Fruit fly (Drosophila melanogaster) whole organism, embryonic: ENCODE results near the gene CG32023.

Experiments used
- Antp ChIP-seq: fragments of 200-800 bp; sonication (Bioruptor generic); optimal IDR thresholded peaks from 3 replicates; lab custom pipeline; 2016; ENCODE audit warnings: missing biosample characterization, missing genetic modification characterization
- Atf-2 ChIP-seq: fragments of 200-800 bp; sonication (Bioruptor generic); optimal IDR thresholded peaks from 2 replicates; lab custom pipeline; 2016; ENCODE audit warnings: missing biosample characterization, missing genetic modification characterization
- Awh ChIP-seq: fragments of 200-800 bp; sonication (Bioruptor generic); IDR thresholded peaks from 2 replicates; pipeline ENCODE4, ENCODE4 v1.3.6; 2022; ENCODE audit warnings: missing biosample characterization, missing genetic modification characterization
- CG10654 ChIP-seq: fragments of 200-800 bp; sonication (Bioruptor generic); optimal IDR thresholded peaks from 2 replicates; lab custom pipeline; 2016; ENCODE audit warnings: missing biosample characterization, missing genetic modification characterization
- CG11456 ChIP-seq: fragments of 200-800 bp; sonication (Bioruptor generic); IDR thresholded peaks from 3 replicates; pipeline ENCODE4 v1.3.6; 2022; ENCODE audit warnings: missing biosample characterization, missing genetic modification characterization
- CG13624 ChIP-seq: fragments of 200-800 bp; sonication (Bioruptor generic); optimal IDR thresholded peaks from 2 replicates; lab custom pipeline; 2016; ENCODE audit warnings: missing biosample characterization, missing genetic modification characterization
- CG1603 ChIP-seq: fragments of 200-800 bp; sonication (Bioruptor generic); optimal IDR thresholded peaks from 2 replicates; lab custom pipeline; 2019; ENCODE audit warnings: missing biosample characterization, mild to moderate bottlenecking, missing genetic modification characterization, moderate library complexity
- CG16813 ChIP-seq: fragments of 200-800 bp; sonication (Bioruptor generic); IDR thresholded peaks from 3 replicates; pipeline ENCODE4 v1.3.6; 2022; ENCODE audit warnings: missing biosample characterization, missing genetic modification characterization; ENCODE audit not compliant: partially characterized antibody
- CG16863 ChIP-seq: fragments of 200-800 bp; sonication (Bioruptor generic); optimal IDR thresholded peaks from 3 replicates; lab custom pipeline; 2016; ENCODE audit warnings: missing biosample characterization, missing genetic modification characterization
- CG18619 ChIP-seq: fragments of 200-800 bp; sonication (Bioruptor generic); optimal IDR thresholded peaks from 3 replicates; lab custom pipeline; 2017; ENCODE audit warnings: missing biosample characterization, mild to moderate bottlenecking, missing genetic modification characterization
- CG31224 ChIP-seq: fragments of 200-800 bp; sonication (Bioruptor generic); IDR thresholded peaks from 2 replicates; pipeline ENCODE4 v1.3.6; 2022; ENCODE audit warnings: missing biosample characterization, missing genetic modification characterization
- CG3726 ChIP-seq: fragments of 200-800 bp; sonication (Bioruptor generic); IDR thresholded peaks from 3 replicates; pipeline ENCODE4, ENCODE4 v1.3.6; 2022; ENCODE audit warnings: missing biosample characterization, missing genetic modification characterization
- CG8944 ChIP-seq: fragments of 200-800 bp; sonication (Bioruptor generic); optimal IDR thresholded peaks from 3 replicates; lab custom pipeline; 2016; ENCODE audit warnings: missing biosample characterization, missing genetic modification characterization
- CG9727 ChIP-seq: fragments of 200-800 bp; sonication (Bioruptor generic); optimal IDR thresholded peaks from 3 replicates; lab custom pipeline; 2017; ENCODE audit warnings: missing biosample characterization, mild to moderate bottlenecking, missing genetic modification characterization
- CTCF ChIP-seq: fragments of 200-800 bp; sonication (Bioruptor generic); optimal IDR thresholded peaks from 2 replicates; lab custom pipeline; 2017; ENCODE audit warnings: missing biosample characterization, mild to moderate bottlenecking, missing genetic modification characterization, moderate library complexity
- CkIIα-i1 ChIP-seq: fragments of 200-800 bp; sonication (Bioruptor generic); IDR thresholded peaks from 2 replicates; pipeline ENCODE4 v1.3.6; 2022; ENCODE audit warnings: missing biosample characterization, missing genetic modification characterization
- CrebB ChIP-seq: fragments of 200-800 bp; sonication (Bioruptor generic); optimal IDR thresholded peaks from 3 replicates; lab custom pipeline; 2018; ENCODE audit warnings: missing biosample characterization, mild to moderate bottlenecking, missing genetic modification characterization
- D19A ChIP-seq: fragments of 200-800 bp; optimal IDR thresholded peaks from 3 replicates; lab custom pipeline; 2019; ENCODE audit warnings: missing biosample characterization, mild to moderate bottlenecking, missing genetic modification characterization, moderate library complexity
- Dfd ChIP-seq, 2 experiments: fragments of >200 bp; optimal IDR thresholded peaks; 2 replicates each; lab custom pipeline; 2017; ENCODE audit warnings: missing biosample characterization in 2 of 2, missing genetic modification characterization in 2 of 2
- Dref ChIP-seq: fragments of 200-800 bp; sonication (Bioruptor generic); IDR thresholded peaks from 2 replicates; pipeline ENCODE4 v1.3.6; 2022; ENCODE audit warnings: missing biosample characterization, missing genetic modification characterization
- E2f1 ChIP-seq: fragments of 200-800 bp; sonication (Bioruptor generic); IDR thresholded peaks from 2 replicates; pipeline ENCODE4 v1.3.6; 2022; ENCODE audit warnings: missing biosample characterization, missing genetic modification characterization
- HLH3B ChIP-seq: fragments of 200-800 bp; sonication (Bioruptor generic); IDR thresholded peaks from 2 replicates; pipeline ENCODE4 v1.3.6; 2022; ENCODE audit warnings: missing biosample characterization, missing genetic modification characterization
- HmgZ ChIP-seq: fragments of 200-800 bp; sonication (Bioruptor generic); optimal IDR thresholded peaks from 2 replicates; lab custom pipeline; 2018; ENCODE audit warnings: missing biosample characterization, mild to moderate bottlenecking, missing genetic modification characterization
- Hr51 ChIP-seq, 2 experiments: fragments of 200-800 bp; sonication (Bioruptor generic); optimal IDR thresholded peaks; 2 replicates in 1 of 2; 3 replicates in 1 of 2; lab custom pipeline; 2016 to 2018; ENCODE audit warnings: missing biosample characterization in 2 of 2, missing genetic modification characterization in 2 of 2, mild to moderate bottlenecking in 1 of 2, moderate library complexity in 1 of 2
- Jarid2 ChIP-seq: fragments of 200-800 bp; sonication (Bioruptor generic); optimal IDR thresholded peaks from 3 replicates; lab custom pipeline; 2017; ENCODE audit warnings: mild to moderate bottlenecking, missing biosample characterization, missing genetic modification reagents, missing genetic modification characterization
- Optix ChIP-seq: fragments of 200-800 bp; sonication (Bioruptor generic); IDR thresholded peaks from 3 replicates; pipeline ENCODE4 v1.3.6; 2022; ENCODE audit warnings: missing biosample characterization, missing genetic modification characterization
- Sox100B ChIP-seq: fragments of 200-800 bp; sonication (Bioruptor generic); optimal IDR thresholded peaks from 3 replicates; lab custom pipeline; 2018; ENCODE audit warnings: missing biosample characterization, mild to moderate bottlenecking, missing genetic modification characterization
- Stat92E ChIP-seq, 3 experiments: fragments of >200 bp in 2 of 3; fragments of 200-800 bp in 1 of 3; sonication (Bioruptor generic) in 1 of 3; optimal IDR thresholded peaks; 2 replicates each; lab custom pipeline; 2017 to 2019; ENCODE audit warnings: missing biosample characterization in 3 of 3, missing genetic modification characterization in 3 of 3, mild to moderate bottlenecking in 1 of 3, moderate library complexity in 1 of 3
- Xbp1 ChIP-seq: fragments of 200-800 bp; sonication (Bioruptor generic); optimal IDR thresholded peaks from 3 replicates; lab custom pipeline; 2016; ENCODE audit warnings: missing biosample characterization, mild to moderate bottlenecking, missing genetic modification characterization
- amos ChIP-seq: fragments of 200-800 bp; sonication (Bioruptor generic); IDR thresholded peaks from 2 replicates; pipeline ENCODE4 v1.3.6; 2022; ENCODE audit warnings: missing biosample characterization, missing genetic modification characterization; ENCODE audit not compliant: partially characterized antibody
- bigmax ChIP-seq: fragments of 200-800 bp; sonication (Bioruptor generic); optimal IDR thresholded peaks from 2 replicates; lab custom pipeline; 2018; ENCODE audit warnings: missing biosample characterization, mild to moderate bottlenecking, missing genetic modification characterization
- chinmo ChIP-seq: fragments of 200-800 bp; sonication (Bioruptor generic); IDR thresholded peaks from 4 replicates; pipeline ENCODE4 v1.3.6; 2022; ENCODE audit warnings: missing biosample characterization, missing genetic modification characterization; ENCODE audit not compliant: partially characterized antibody
- dimm ChIP-seq: fragments of 200-800 bp; sonication (Bioruptor generic); IDR thresholded peaks from 2 replicates; pipeline ENCODE4 v1.3.6; 2022; ENCODE audit warnings: missing biosample characterization, missing genetic modification characterization
- ftz-f1 ChIP-seq: fragments of 200-800 bp; sonication (Bioruptor generic); optimal IDR thresholded peaks from 2 replicates; lab custom pipeline; 2016; ENCODE audit warnings: missing biosample characterization, missing genetic modification characterization
- hkb ChIP-seq, 2 experiments: fragments of 200-800 bp in 1 of 2; fragments of >200 bp in 1 of 2; sonication (Bioruptor generic) in 1 of 2; IDR thresholded peaks in 1 of 2; optimal IDR thresholded peaks in 1 of 2; 2 replicates each; pipeline versions ENCODE4 v1.3.6 to Lab custom; 2017 to 2022; ENCODE audit warnings: missing biosample characterization in 1 of 2, missing genetic modification characterization in 1 of 2
- lilli ChIP-seq: fragments of 200-800 bp; sonication (Bioruptor generic); optimal IDR thresholded peaks from 3 replicates; lab custom pipeline; 2016; ENCODE audit warnings: missing biosample characterization, missing genetic modification characterization
- luna ChIP-seq: fragments of 200-800 bp; sonication (Bioruptor generic); optimal IDR thresholded peaks from 2 replicates; lab custom pipeline; 2016; ENCODE audit warnings: missing biosample characterization, missing genetic modification characterization
- odd ChIP-seq: fragments of 200-800 bp; sonication (Bioruptor generic); optimal IDR thresholded peaks from 2 replicates; lab custom pipeline; 2017; ENCODE audit warnings: missing biosample characterization, mild to moderate bottlenecking, missing genetic modification characterization
- pho ChIP-seq: fragments of 200-800 bp; sonication (Bioruptor generic); optimal IDR thresholded peaks from 2 replicates; lab custom pipeline; 2016; ENCODE audit warnings: missing biosample characterization, missing genetic modification characterization
- pzg ChIP-seq: fragments of 200-800 bp; sonication (Bioruptor generic); optimal IDR thresholded peaks from 3 replicates; lab custom pipeline; 2018; ENCODE audit warnings: missing biosample characterization, mild to moderate bottlenecking, missing genetic modification characterization, moderate library complexity
- salm ChIP-seq: fragments of 200-800 bp; sonication (Bioruptor generic); optimal IDR thresholded peaks from 2 replicates; lab custom pipeline; 2018; ENCODE audit warnings: missing biosample characterization, mild to moderate bottlenecking, missing genetic modification characterization
- schlank ChIP-seq: fragments of 200-800 bp; sonication (Bioruptor generic); optimal IDR thresholded peaks from 2 replicates; lab custom pipeline; 2018; ENCODE audit warnings: missing biosample characterization, mild to moderate bottlenecking, missing genetic modification characterization
- tll ChIP-seq, 2 experiments: fragments of 200-800 bp in 1 of 2; fragments of >200 bp in 1 of 2; sonication (Bioruptor generic) in 1 of 2; optimal IDR thresholded peaks; 2 replicates each; lab custom pipeline; 2017 to 2019; ENCODE audit warnings: missing biosample characterization in 2 of 2, missing genetic modification characterization in 2 of 2, mild to moderate bottlenecking in 1 of 2, moderate library complexity in 1 of 2
- unc-4 ChIP-seq: fragments of 200-800 bp; sonication (Bioruptor generic); IDR thresholded peaks from 2 replicates; pipeline ENCODE4 v1.3.6; 2022; ENCODE audit warnings: missing biosample characterization, missing genetic modification characterization; ENCODE audit not compliant: partially characterized antibody
- vfl ChIP-seq: fragments of 200-800 bp; sonication (Bioruptor generic); optimal IDR thresholded peaks from 2 replicates; lab custom pipeline; 2016; ENCODE audit warnings: missing biosample characterization, missing genetic modification characterization
- vvl ChIP-seq: fragments of 200-800 bp; sonication (Bioruptor generic); IDR thresholded peaks from 2 replicates; pipeline ENCODE4 v1.3.6; 2022; ENCODE audit warnings: missing biosample characterization, missing genetic modification characterization
- zf30C ChIP-seq: fragments of 200-800 bp; sonication (Bioruptor generic); optimal IDR thresholded peaks from 3 replicates; lab custom pipeline; 2018; ENCODE audit warnings: missing biosample characterization, mild to moderate bottlenecking, missing genetic modification characterization

CG32023 gene

DNA sequence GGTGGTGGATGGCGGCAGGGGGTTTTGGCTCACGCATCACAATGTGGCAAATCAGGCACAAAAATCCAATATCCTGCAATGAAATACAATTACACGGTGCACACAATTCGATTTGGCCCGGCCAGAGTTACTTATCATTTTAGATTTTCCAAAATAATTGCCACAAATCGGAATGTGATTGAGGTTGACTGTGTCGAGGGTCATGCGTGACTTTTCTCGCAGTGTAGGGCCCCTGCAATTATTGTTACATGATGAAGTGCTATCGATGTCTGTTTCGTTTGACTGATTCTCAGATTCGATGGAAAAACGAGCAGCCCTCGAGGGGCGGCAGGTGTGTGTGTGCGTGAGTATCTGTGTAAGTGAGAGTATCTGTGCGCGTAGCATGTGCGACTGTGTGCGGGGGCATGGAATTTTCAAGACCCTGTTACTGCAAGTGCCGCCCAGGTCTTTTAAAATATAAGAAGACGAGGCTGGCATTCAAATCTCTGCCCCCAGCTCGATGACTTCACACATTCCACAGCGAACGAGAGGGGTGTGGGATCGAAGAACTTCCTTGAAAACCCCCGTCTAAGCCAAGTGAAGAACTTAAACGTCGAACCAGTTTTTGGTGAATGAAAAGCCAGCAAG lies 20.5 kb upstream of the CG32023 start (continued):
- TF ChIP-seq dimm (GFP tag; lab: Robert Waterston, UW) (no peak), CG16813 (GFP tag; lab: Robert Waterston, UW) (0 out of 3 replicates have a peak, but pooled peaks have one; percentile 2), CG1603 (peak; percentile 10), bigmax (GFP tag; lab: Kevin White, UChicago) (no peak), vvl (0 out of 2 replicates have a peak, but pooled peaks have one; percentile 6), Hr51 (GFP tag; optimal IDR thresholded peaks at IDR 0.05; lab: Kevin White, UChicago) (no peak), Jarid2 (GFP tag; lab: Kevin White, UChicago) (no peak), schlank (tag; lab: Kevin White, UChicago) (no peak), vfl (no peak), zf30C (GFP tag; lab: Kevin White, UChicago) (peak; percentile 74)

dm6 chr3L:8823730-8824374 lies 19.9 kb upstream of the CG32023 start:
- TF ChIP-seq CkIIα-i1 (GFP tag; lab: Robert Waterston, UW), result no peak
- no peak for TF ChIP-seq Dfd (GFP tag; optimal IDR thresholded peaks at IDR 0.05; lab: Kevin White, UChicago)
- peak; percentile 57; the same call in 1 of the 2 replicates for TF ChIP-seq HLH3B (GFP tag; lab: Robert Waterston, UW)
- TF ChIP-seq HmgZ (tag; lab: Kevin White, UChicago), result no peak
- TF ChIP-seq pzg, result no peak
- no peak for TF ChIP-seq unc-4
- no peak for TF ChIP-seq hkb (optimal IDR thresholded peaks at IDR 0.05; lab: Kevin White, UChicago)
- peak; percentile 32; the same call in 1 of the 2 replicates for TF ChIP-seq hkb (GFP tag; IDR thresholded peaks at IDR 0.05; lab: Robert Waterston, UW)
- no peak for TF ChIP-seq Dref
- TF ChIP-seq CG11456 (GFP tag; lab: Robert Waterston, UW), result no peak
- TF ChIP-seq salm, result no peak
- no peak for TF ChIP-seq CTCF (GFP tag; lab: Kevin White, UChicago)
- TF ChIP-seq D19A (tag; lab: Kevin White, UChicago), result no peak
- no peak for TF ChIP-seq pho (GFP tag; lab: Kevin White, UChicago)
- no peak for TF ChIP-seq Antp
- no peak for TF ChIP-seq tll (GFP tag; optimal IDR thresholded peaks at IDR 0.05; lab: Kevin White, UChicago)
- TF ChIP-seq lilli (GFP tag; lab: Kevin White, UChicago), result peak; percentile 29
- no peak for TF ChIP-seq amos (GFP tag; lab: Robert Waterston, UW)
- peak; percentile 20 for TF ChIP-seq Sox100B (GFP tag; lab: Kevin White, UChicago)
- no peak for TF ChIP-seq CG16813 (GFP tag; lab: Robert Waterston, UW)
- TF ChIP-seq ftz-f1 (GFP tag; lab: Kevin White, UChicago), result no peak
- TF ChIP-seq CG3726 (GFP tag; lab: Robert Waterston, UW), result no peak
- TF ChIP-seq CG31224 (GFP tag; lab: Robert Waterston, UW), result no peak
- no peak for TF ChIP-seq CrebB (tag; lab: Kevin White, UChicago)
- TF ChIP-seq CG16863, result no peak
- no peak for TF ChIP-seq Optix
- no peak for TF ChIP-seq CG10654 (GFP tag; lab: Kevin White, UChicago)
- TF ChIP-seq CG18619 (GFP tag; lab: Kevin White, UChicago), result peak; percentile 1
- TF ChIP-seq CG9727, result peak; percentile 35
- no peak for TF ChIP-seq Atf-2 (GFP tag; lab: Kevin White, UChicago)
- TF ChIP-seq Stat92E (GFP tag; optimal IDR thresholded peaks at IDR 0.05; lab: Kevin White, UChicago), result no peak
- TF ChIP-seq chinmo (GFP tag; lab: Robert Waterston, UW), result no peak
- no peak for TF ChIP-seq Awh (GFP tag; lab: Robert Waterston, UW)
- peak; percentile 16 for TF ChIP-seq CG8944 (GFP tag; lab: Kevin White, UChicago)
- TF ChIP-seq luna, result no peak
- peak; percentile 53 for TF ChIP-seq Xbp1 (GFP tag; lab: Kevin White, UChicago)
- TF ChIP-seq odd (GFP tag; lab: Kevin White, UChicago), result no peak
- no peak for TF ChIP-seq CG13624 (GFP tag; lab: Kevin White, UChicago)
- no peak for TF ChIP-seq E2f1
